Fruit fly (Drosophila melanogaster) whole organism, embryonic: ENCODE measurements around the gene mal.

Source experiments
- Bgb ChIP-seq: fragments of 200-800 bp; sonication (Bioruptor generic); IDR thresholded peaks from 2 replicates; pipeline ENCODE4 v1.3.6; 2022; ENCODE audit warnings: missing biosample characterization, missing genetic modification characterization; ENCODE audit not compliant: partially characterized antibody
- CG10209 ChIP-seq: fragments of 200-800 bp; sonication (Bioruptor generic); optimal IDR thresholded peaks from 3 replicates; lab custom pipeline; 2017; ENCODE audit warnings: missing biosample characterization, mild to moderate bottlenecking, missing genetic modification characterization, missing genetic modification reagents
- CG1024 ChIP-seq: fragments of 200-800 bp; sonication (Bioruptor generic); IDR thresholded peaks from 2 replicates; pipeline ENCODE4 v1.3.6; 2022; ENCODE audit warnings: missing biosample characterization, missing genetic modification characterization
- CG10274 ChIP-seq: fragments of 200-800 bp; sonication (Bioruptor generic); optimal IDR thresholded peaks from 3 replicates; lab custom pipeline; 2017; ENCODE audit warnings: missing biosample characterization, mild to moderate bottlenecking, missing genetic modification characterization
- CG11247 ChIP-seq: fragments of 200-800 bp; sonication (Bioruptor generic); IDR thresholded peaks from 2 replicates; pipeline ENCODE4 v1.3.6; 2022; ENCODE audit warnings: missing biosample characterization, missing genetic modification characterization
- CG11695 ChIP-seq: fragments of 200-800 bp; sonication (Bioruptor generic); IDR thresholded peaks from 3 replicates; pipeline ENCODE4 v1.3.6; 2022; ENCODE audit warnings: missing biosample characterization, missing genetic modification characterization
- CG11723 ChIP-seq: fragments of 200-800 bp; sonication (Bioruptor generic); optimal IDR thresholded peaks from 2 replicates; lab custom pipeline; 2017; ENCODE audit warnings: missing biosample characterization, mild to moderate bottlenecking, missing genetic modification characterization
- CG12236 ChIP-seq: fragments of 200-800 bp; sonication (Bioruptor generic); optimal IDR thresholded peaks from 2 replicates; lab custom pipeline; 2016; ENCODE audit warnings: missing biosample characterization, missing genetic modification characterization
- CG13296 ChIP-seq: fragments of 200-800 bp; sonication (Bioruptor generic); optimal IDR thresholded peaks from 3 replicates; lab custom pipeline; 2018; ENCODE audit warnings: missing biosample characterization, mild to moderate bottlenecking, missing genetic modification characterization
- CG14667 ChIP-seq: fragments of 200-800 bp; sonication (Bioruptor generic); IDR thresholded peaks from 2 replicates; pipeline ENCODE4 v1.3.6; 2022; ENCODE audit warnings: missing biosample characterization, missing genetic modification characterization
- CG15514 ChIP-seq: fragments of 200-800 bp; sonication (Bioruptor generic); optimal IDR thresholded peaks from 3 replicates; lab custom pipeline; 2017; ENCODE audit warnings: missing biosample characterization, missing genetic modification characterization, mild to moderate bottlenecking, moderate library complexity, missing genetic modification reagents
- CG17361 ChIP-seq: fragments of 200-800 bp; sonication (Bioruptor generic); IDR thresholded peaks from 3 replicates; pipeline ENCODE4 v1.3.6; 2022; ENCODE audit warnings: missing biosample characterization, missing genetic modification characterization
- CG2202 ChIP-seq: fragments of 200-800 bp; sonication (Bioruptor generic); optimal IDR thresholded peaks from 2 replicates; lab custom pipeline; 2018; ENCODE audit warnings: missing biosample characterization, mild to moderate bottlenecking, missing genetic modification characterization
- CG2712 ChIP-seq: fragments of 200-800 bp; optimal IDR thresholded peaks from 3 replicates; lab custom pipeline; 2019; ENCODE audit warnings: missing biosample characterization, mild to moderate bottlenecking, missing genetic modification characterization, moderate library complexity
- CG30431 ChIP-seq: fragments of 200-800 bp; sonication (Bioruptor generic); optimal IDR thresholded peaks from 2 replicates; lab custom pipeline; 2017; ENCODE audit warnings: missing biosample characterization, missing genetic modification characterization
- CG34376 ChIP-seq: fragments of 200-800 bp; sonication (Bioruptor generic); optimal IDR thresholded peaks from 2 replicates; lab custom pipeline; 2018; ENCODE audit warnings: missing biosample characterization, mild to moderate bottlenecking, missing genetic modification characterization
- CG4282 ChIP-seq: fragments of 200-800 bp; sonication (Bioruptor generic); optimal IDR thresholded peaks from 2 replicates; lab custom pipeline; 2016; ENCODE audit warnings: missing biosample characterization, missing genetic modification characterization
- CG4617 ChIP-seq: fragments of 200-800 bp; sonication (Bioruptor generic); optimal IDR thresholded peaks from 3 replicates; lab custom pipeline; 2016; ENCODE audit warnings: missing biosample characterization, missing genetic modification characterization, borderline replicate concordance
- CG6854 ChIP-seq: fragments of 200-800 bp; sonication (Bioruptor generic); optimal IDR thresholded peaks from 3 replicates; lab custom pipeline; 2017; ENCODE audit warnings: missing biosample characterization, mild to moderate bottlenecking, missing genetic modification characterization
- CG8944 ChIP-seq: fragments of 200-800 bp; sonication (Bioruptor generic); optimal IDR thresholded peaks from 3 replicates; lab custom pipeline; 2016; ENCODE audit warnings: missing biosample characterization, missing genetic modification characterization
- CG9727 ChIP-seq: fragments of 200-800 bp; sonication (Bioruptor generic); optimal IDR thresholded peaks from 3 replicates; lab custom pipeline; 2017; ENCODE audit warnings: missing biosample characterization, mild to moderate bottlenecking, missing genetic modification characterization
- CoRest ChIP-seq: fragments of 200-800 bp; sonication (Bioruptor generic); optimal IDR thresholded peaks from 3 replicates; lab custom pipeline; 2018; ENCODE audit warnings: missing biosample characterization, mild to moderate bottlenecking, missing genetic modification characterization, moderate library complexity
- Dref ChIP-seq: fragments of 200-800 bp; sonication (Bioruptor generic); IDR thresholded peaks from 2 replicates; pipeline ENCODE4 v1.3.6; 2022; ENCODE audit warnings: missing biosample characterization, missing genetic modification characterization
- Ets65A ChIP-seq: fragments of 200-800 bp; sonication (Bioruptor generic); peaks from one replicate; lab custom pipeline; 2016; ENCODE audit warnings: missing biosample characterization, missing genetic modification characterization
- Hr39 ChIP-seq: fragments of >200 bp; optimal IDR thresholded peaks from 2 replicates; lab custom pipeline; 2017
- Hr78 ChIP-seq, 2 experiments: fragments of 200-800 bp in 1 of 2; fragments of >200 bp in 1 of 2; sonication (Bioruptor generic) in 1 of 2; optimal IDR thresholded peaks; 2 replicates each; lab custom pipeline; 2017 to 2019; ENCODE audit warnings: missing biosample characterization in 2 of 2, missing genetic modification characterization in 2 of 2, mild to moderate bottlenecking in 1 of 2, moderate library complexity in 1 of 2
- MESR4 ChIP-seq: fragments of 200-800 bp; sonication (Bioruptor generic); optimal IDR thresholded peaks from 2 replicates; lab custom pipeline; 2018; ENCODE audit warnings: missing biosample characterization, mild to moderate bottlenecking, missing genetic modification characterization, moderate library complexity
- Mad ChIP-seq: fragments of 200-800 bp; sonication (Bioruptor generic); optimal IDR thresholded peaks from 2 replicates; lab custom pipeline; 2016; ENCODE audit warnings: missing biosample characterization, missing genetic modification characterization
- Oli ChIP-seq: fragments of 200-800 bp; sonication (Bioruptor generic); optimal IDR thresholded peaks from 2 replicates; lab custom pipeline; 2018; ENCODE audit warnings: missing biosample characterization, mild to moderate bottlenecking, missing genetic modification characterization, moderate library complexity
- Optix ChIP-seq: fragments of 200-800 bp; sonication (Bioruptor generic); IDR thresholded peaks from 3 replicates; pipeline ENCODE4 v1.3.6; 2022; ENCODE audit warnings: missing biosample characterization, missing genetic modification characterization
- Sox100B ChIP-seq: fragments of 200-800 bp; sonication (Bioruptor generic); optimal IDR thresholded peaks from 3 replicates; lab custom pipeline; 2018; ENCODE audit warnings: missing biosample characterization, mild to moderate bottlenecking, missing genetic modification characterization
- Sox102F ChIP-seq: fragments of 200-800 bp; sonication (Bioruptor generic); optimal IDR thresholded peaks from 2 replicates; lab custom pipeline; 2018; ENCODE audit warnings: missing biosample characterization, mild to moderate bottlenecking, missing genetic modification characterization, moderate library complexity
- bowl ChIP-seq: fragments of 200-800 bp; sonication (Bioruptor generic); IDR thresholded peaks from 2 replicates; pipeline ENCODE4 v1.3.6; 2022; ENCODE audit warnings: missing biosample characterization, missing genetic modification characterization
- chm ChIP-seq: fragments of 200-800 bp; sonication (Bioruptor generic); IDR thresholded peaks from 2 replicates; pipeline ENCODE4 v1.3.6; 2022; ENCODE audit warnings: missing biosample characterization, missing genetic modification characterization
- corto ChIP-seq: fragments of 200-800 bp; sonication (Bioruptor generic); optimal IDR thresholded peaks from 2 replicates; lab custom pipeline; 2016; ENCODE audit warnings: missing biosample characterization, mild to moderate bottlenecking, missing genetic modification characterization, moderate library complexity
- dm ChIP-seq: fragments of 200-800 bp; sonication (Bioruptor generic); optimal IDR thresholded peaks from 3 replicates; lab custom pipeline; 2016; ENCODE audit warnings: missing biosample characterization, missing genetic modification characterization
- ewg ChIP-seq: fragments of 200-800 bp; sonication (Bioruptor generic); optimal IDR thresholded peaks from 3 replicates; lab custom pipeline; 2017; ENCODE audit warnings: mild to moderate bottlenecking, missing biosample characterization, missing genetic modification reagents, missing genetic modification characterization
- fd3F ChIP-seq: fragments of 200-800 bp; sonication (Bioruptor generic); optimal IDR thresholded peaks from 2 replicates; lab custom pipeline; 2018; ENCODE audit warnings: missing biosample characterization, mild to moderate bottlenecking, missing genetic modification characterization, moderate library complexity
- fru ChIP-seq: fragments of >200 bp; optimal IDR thresholded peaks from 2 replicates; lab custom pipeline; 2017
- ftz-f1 ChIP-seq: fragments of 200-800 bp; sonication (Bioruptor generic); optimal IDR thresholded peaks from 2 replicates; lab custom pipeline; 2016; ENCODE audit warnings: missing biosample characterization, missing genetic modification characterization
- gsb-n ChIP-seq: fragments of 200-800 bp; sonication (Bioruptor generic); optimal IDR thresholded peaks from 3 replicates; lab custom pipeline; 2018; ENCODE audit warnings: missing biosample characterization, mild to moderate bottlenecking, missing genetic modification characterization
- h ChIP-seq: fragments of >200 bp; optimal IDR thresholded peaks from 2 replicates; lab custom pipeline; 2017
- hbn ChIP-seq: fragments of 200-800 bp; sonication (Bioruptor generic); IDR thresholded peaks from 2 replicates; pipeline ENCODE4 v1.3.6; 2022; ENCODE audit warnings: missing biosample characterization, missing genetic modification characterization; ENCODE audit not compliant: partially characterized antibody
- hth ChIP-seq: fragments of >200 bp; optimal IDR thresholded peaks from 2 replicates; lab custom pipeline; 2017; ENCODE audit warnings: inconsistent platforms
- jing ChIP-seq: fragments of 200-800 bp; sonication (Bioruptor generic); optimal IDR thresholded peaks from 2 replicates; lab custom pipeline; 2018; ENCODE audit warnings: missing biosample characterization, mild to moderate bottlenecking, missing genetic modification characterization
- nom ChIP-seq: fragments of 200-800 bp; sonication (Bioruptor generic); optimal IDR thresholded peaks from 2 replicates; lab custom pipeline; 2017; ENCODE audit warnings: missing biosample characterization, missing genetic modification characterization, mild to moderate bottlenecking, moderate library complexity, missing genetic modification reagents
- onecut ChIP-seq: fragments of 200-800 bp; sonication (Bioruptor generic); IDR thresholded peaks from 2 replicates; pipeline ENCODE4 v1.3.6; 2022; ENCODE audit warnings: missing biosample characterization, missing genetic modification characterization
- peb ChIP-seq: fragments of 200-800 bp; sonication (Bioruptor generic); IDR thresholded peaks from 2 replicates; pipeline ENCODE4 v1.3.6; 2022; ENCODE audit warnings: missing biosample characterization, missing genetic modification characterization
- slbo ChIP-seq: fragments of 200-800 bp; sonication (Bioruptor generic); IDR thresholded peaks from 2 replicates; pipeline ENCODE4 v1.3.6; 2022; ENCODE audit warnings: missing biosample characterization, missing genetic modification characterization
- toy ChIP-seq: fragments of 200-800 bp; sonication (Bioruptor generic); IDR thresholded peaks from 2 replicates; pipeline ENCODE4 v1.3.6; 2022; ENCODE audit warnings: missing biosample characterization, missing genetic modification characterization
- unpg ChIP-seq: fragments of 200-800 bp; sonication (Bioruptor generic); optimal IDR thresholded peaks from 3 replicates; lab custom pipeline; 2018; ENCODE audit warnings: missing biosample characterization, mild to moderate bottlenecking, missing genetic modification characterization, moderate library complexity
- wor ChIP-seq: fragments of 200-800 bp; sonication (Bioruptor generic); IDR thresholded peaks from 2 replicates; pipeline ENCODE4 v1.3.6; 2022; ENCODE audit warnings: missing biosample characterization, missing genetic modification characterization

Gene mal

DNA sequence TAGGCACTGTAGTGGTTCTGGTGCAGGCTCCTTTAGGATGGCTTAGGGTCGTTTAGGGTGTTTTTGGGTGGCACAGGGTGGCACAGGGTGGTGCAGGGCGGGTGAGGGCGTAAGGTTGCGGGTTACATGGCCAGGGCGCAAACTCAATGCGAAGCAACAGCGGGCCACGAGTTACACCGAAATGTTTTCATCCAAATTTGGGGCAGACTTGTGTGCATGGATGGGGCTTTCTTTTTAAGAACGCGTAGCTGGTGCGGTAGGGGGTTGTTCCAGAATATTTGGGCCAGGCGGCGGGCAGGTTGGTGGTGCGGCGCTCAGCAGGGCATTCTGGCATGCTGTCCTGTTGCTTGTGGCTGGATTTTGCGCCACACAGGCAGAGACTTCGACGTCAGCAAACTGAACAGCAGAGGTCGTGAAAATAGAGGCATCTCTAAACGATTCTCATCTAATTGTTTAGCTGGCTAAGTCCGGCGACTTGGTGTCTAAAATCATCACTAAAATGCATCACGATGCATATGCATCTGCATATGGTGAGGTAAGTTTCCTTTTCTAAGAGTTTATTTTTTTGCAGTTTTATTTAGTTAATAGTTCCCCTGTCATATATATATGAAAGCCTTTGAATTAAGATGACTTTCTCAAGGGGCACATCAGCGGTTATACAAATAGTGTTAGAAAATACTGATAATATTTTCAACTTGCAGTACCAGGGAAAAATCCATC is 18.6 kb downstream of the mal start (continued):
- TF ChIP-seq CG10274 (no peak), CG34376 (GFP tag; lab: Kevin White, UChicago) (no peak), bowl (no peak), CG8944 (GFP tag; lab: Kevin White, UChicago) (no peak), hth (no peak), CG11695 (no peak), CG13296 (peak; percentile 2), unpg (GFP tag; lab: Kevin White, UChicago) (no peak), Bgb (GFP tag; lab: Robert Waterston, UW) (no peak), Sox102F (GFP tag; lab: Kevin White, UChicago) (no peak), ewg (peak; percentile 64), Dref (GFP tag; lab: Robert Waterston, UW) (no peak), nom (GFP tag; lab: Kevin White, UChicago) (no peak), Oli (tag; lab: Kevin White, UChicago) (peak; percentile 20), Mad (GFP tag; lab: Kevin White, UChicago) (no peak), slbo (GFP tag; lab: Robert Waterston, UW) (0 out of 2 replicates have a peak, but pooled peaks have one; percentile 11), CG4282 (GFP tag; lab: Kevin White, UChicago) (no peak), CG6854 (GFP tag; lab: Kevin White, UChicago) (no peak), CG1024 (GFP tag; lab: Robert Waterston, UW) (no peak), onecut (GFP tag; lab: Robert Waterston, UW) (no peak), CG12236 (GFP tag; lab: Kevin White, UChicago) (no peak), CG17361 (GFP tag; lab: Robert Waterston, UW) (0 out of 3 replicates have a peak, but pooled peaks have one; percentile 33), fd3F (GFP tag; lab: Kevin White, UChicago) (no peak), peb (GFP tag; lab: Robert Waterston, UW) (no peak), CG10209 (no peak), jing (GFP tag; lab: Kevin White, UChicago) (no peak), Sox100B (GFP tag; lab: Kevin White, UChicago) (no peak), Optix (GFP tag; lab: Robert Waterston, UW) (no peak), CG4617 (no peak), chm (GFP tag; lab: Robert Waterston, UW) (no peak), MESR4 (GFP tag; lab: Kevin White, UChicago) (no peak), Hr39 (no peak), wor (GFP tag; lab: Robert Waterston, UW) (no peak), fru (no peak), CG2202 (tag; lab: Kevin White, UChicago) (no peak), corto (GFP tag; lab: Kevin White, UChicago) (no peak), CG9727 (GFP tag; lab: Kevin White, UChicago) (no peak), CoRest (tag; lab: Kevin White, UChicago) (peak; percentile 1), Ets65A (no peak), ftz-f1 (GFP tag; lab: Kevin White, UChicago) (no peak), gsb-n (no peak), h (no peak), CG30431 (no peak), Hr78 (GFP tag; optimal IDR thresholded peaks at IDR 0.05; lab: Kevin White, UChicago) (no peak), CG11723 (GFP tag; lab: Kevin White, UChicago) (no peak), toy (GFP tag; lab: Robert Waterston, UW) (no peak), CG15514 (GFP tag; lab: Kevin White, UChicago) (no peak), CG14667 (no peak), dm (no peak), CG2712 (tag; lab: Kevin White, UChicago) (no peak), hbn (no peak), CG11247 (GFP tag; lab: Robert Waterston, UW) (no peak)
